Fruit fly (Drosophila melanogaster) whole organism, embryonic: ENCODE data around the gene CG1635.
A peak's percentile ranks its signal among the peaks of the same experiment; 100 is the strongest.

ENCODE experiments used
- Awh ChIP-seq: fragments of 200-800 bp; sonication (Bioruptor generic); IDR thresholded peaks from 2 replicates; pipeline ENCODE4, ENCODE4 v1.3.6; 2022; ENCODE audit warnings: missing biosample characterization, missing genetic modification characterization
- B-H2 ChIP-seq: fragments of 200-800 bp; sonication (Bioruptor generic); optimal IDR thresholded peaks from 2 replicates; lab custom pipeline; 2018; ENCODE audit warnings: missing biosample characterization, mild to moderate bottlenecking, missing genetic modification characterization
- C15 ChIP-seq: fragments of 200-800 bp; sonication (Bioruptor generic); IDR thresholded peaks from 3 replicates; pipeline ENCODE4 v1.3.6; 2022; ENCODE audit warnings: missing biosample characterization, missing genetic modification characterization
- CG10431 ChIP-seq: fragments of 200-800 bp; sonication (Bioruptor generic); optimal IDR thresholded peaks from 3 replicates; lab custom pipeline; 2018; ENCODE audit warnings: missing biosample characterization, mild to moderate bottlenecking, missing genetic modification characterization
- CG12236 ChIP-seq: fragments of 200-800 bp; sonication (Bioruptor generic); optimal IDR thresholded peaks from 2 replicates; lab custom pipeline; 2016; ENCODE audit warnings: missing biosample characterization, missing genetic modification characterization
- CG1233 ChIP-seq: fragments of 200-800 bp; sonication (Bioruptor generic); optimal IDR thresholded peaks from 4 replicates; lab custom pipeline; 2018; ENCODE audit warnings: missing biosample characterization, mild to moderate bottlenecking, missing genetic modification characterization
- CG12391 ChIP-seq: fragments of 200-800 bp; sonication (Bioruptor generic); optimal IDR thresholded peaks from 3 replicates; lab custom pipeline; 2018; ENCODE audit warnings: missing biosample characterization, mild to moderate bottlenecking, missing genetic modification characterization, moderate library complexity
- CG13296 ChIP-seq: fragments of 200-800 bp; sonication (Bioruptor generic); optimal IDR thresholded peaks from 3 replicates; lab custom pipeline; 2018; ENCODE audit warnings: missing biosample characterization, mild to moderate bottlenecking, missing genetic modification characterization
- CG13775 ChIP-seq: fragments of 200-800 bp; sonication (Bioruptor generic); optimal IDR thresholded peaks from 3 replicates; lab custom pipeline; 2017; ENCODE audit warnings: missing biosample characterization, mild to moderate bottlenecking, missing genetic modification characterization
- CG14710 ChIP-seq: fragments of 200-800 bp; sonication (Bioruptor generic); optimal IDR thresholded peaks from 3 replicates; lab custom pipeline; 2019; ENCODE audit warnings: missing biosample characterization, mild to moderate bottlenecking, missing genetic modification characterization, moderate library complexity
- CG1529 ChIP-seq: fragments of 200-800 bp; sonication (Bioruptor generic); optimal IDR thresholded peaks from 3 replicates; lab custom pipeline; 2018; ENCODE audit warnings: missing biosample characterization, missing genetic modification characterization
- CG1832 ChIP-seq: fragments of 200-800 bp; sonication (Bioruptor generic); optimal IDR thresholded peaks from 2 replicates; lab custom pipeline; 2017; ENCODE audit warnings: missing biosample characterization, mild to moderate bottlenecking, missing genetic modification characterization, inconsistent platforms
- CG18476 ChIP-seq: fragments of 200-800 bp; sonication (Bioruptor generic); optimal IDR thresholded peaks from 2 replicates; lab custom pipeline; 2016; ENCODE audit warnings: missing biosample characterization, mild to moderate bottlenecking, missing genetic modification characterization
- CG2202 ChIP-seq: fragments of 200-800 bp; sonication (Bioruptor generic); optimal IDR thresholded peaks from 2 replicates; lab custom pipeline; 2018; ENCODE audit warnings: missing biosample characterization, mild to moderate bottlenecking, missing genetic modification characterization
- CG30431 ChIP-seq: fragments of 200-800 bp; sonication (Bioruptor generic); optimal IDR thresholded peaks from 2 replicates; lab custom pipeline; 2017; ENCODE audit warnings: missing biosample characterization, missing genetic modification characterization
- CG33557 ChIP-seq: fragments of 200-800 bp; sonication (Bioruptor generic); optimal IDR thresholded peaks from 2 replicates; lab custom pipeline; 2019; ENCODE audit warnings: missing biosample characterization, mild to moderate bottlenecking, missing genetic modification characterization, moderate library complexity
- CG6683 ChIP-seq: fragments of 200-800 bp; sonication (Bioruptor generic); optimal IDR thresholded peaks from 2 replicates; lab custom pipeline; 2017; ENCODE audit warnings: missing biosample characterization, mild to moderate bottlenecking, missing genetic modification characterization, missing genetic modification reagents
- CG6689 ChIP-seq: fragments of 200-800 bp; sonication (Bioruptor generic); IDR thresholded peaks from 2 replicates; pipeline ENCODE4 v1.3.6; 2022; ENCODE audit warnings: missing biosample characterization, missing genetic modification characterization
- CG6765 ChIP-seq: fragments of 200-800 bp; sonication (Bioruptor generic); optimal IDR thresholded peaks from 3 replicates; lab custom pipeline; 2017; ENCODE audit warnings: missing biosample characterization, mild to moderate bottlenecking, missing genetic modification characterization
- CG7271 ChIP-seq: fragments of 200-800 bp; sonication (Bioruptor generic); optimal IDR thresholded peaks from 2 replicates; lab custom pipeline; 2018; ENCODE audit warnings: missing biosample characterization, mild to moderate bottlenecking, missing genetic modification characterization, moderate library complexity
- CHES-1-like ChIP-seq: fragments of 200-800 bp; sonication (Bioruptor generic); optimal IDR thresholded peaks from 2 replicates; lab custom pipeline; 2016; ENCODE audit warnings: missing biosample characterization, missing genetic modification characterization
- CoRest ChIP-seq: fragments of 200-800 bp; sonication (Bioruptor generic); optimal IDR thresholded peaks from 3 replicates; lab custom pipeline; 2018; ENCODE audit warnings: missing biosample characterization, mild to moderate bottlenecking, missing genetic modification characterization, moderate library complexity
- Drgx ChIP-seq: fragments of 200-800 bp; sonication (Bioruptor generic); IDR thresholded peaks from 2 replicates; pipeline ENCODE4 v1.3.6; 2022; ENCODE audit warnings: missing biosample characterization, missing genetic modification characterization
- Eip74EF ChIP-seq, 2 experiments: fragments of 200-800 bp in 1 of 2; fragments of >200 bp in 1 of 2; sonication (Bioruptor generic) in 1 of 2; optimal IDR thresholded peaks; 2 replicates each; lab custom pipeline; 2017 to 2019; ENCODE audit warnings: missing biosample characterization in 2 of 2, missing genetic modification characterization in 2 of 2, mild to moderate bottlenecking in 1 of 2, moderate library complexity in 1 of 2
- HLH3B ChIP-seq: fragments of 200-800 bp; sonication (Bioruptor generic); IDR thresholded peaks from 2 replicates; pipeline ENCODE4 v1.3.6; 2022; ENCODE audit warnings: missing biosample characterization, missing genetic modification characterization
- Kr ChIP-seq: fragments of 200-800 bp; sonication (Bioruptor generic); optimal IDR thresholded peaks from 2 replicates; lab custom pipeline; 2017; ENCODE audit warnings: missing biosample characterization, mild to moderate bottlenecking, missing genetic modification characterization
- MESR4 ChIP-seq: fragments of 200-800 bp; sonication (Bioruptor generic); optimal IDR thresholded peaks from 2 replicates; lab custom pipeline; 2018; ENCODE audit warnings: missing biosample characterization, mild to moderate bottlenecking, missing genetic modification characterization, moderate library complexity
- MTF-1 ChIP-seq: fragments of 200-800 bp; sonication (Bioruptor generic); optimal IDR thresholded peaks from 2 replicates; lab custom pipeline; 2018; ENCODE audit warnings: missing biosample characterization, mild to moderate bottlenecking, missing genetic modification characterization, borderline replicate concordance
- Max ChIP-seq: fragments of 200-800 bp; sonication (Bioruptor generic); optimal IDR thresholded peaks from 2 replicates; lab custom pipeline; 2016; ENCODE audit warnings: missing biosample characterization, mild to moderate bottlenecking, missing genetic modification characterization
- Mrtf ChIP-seq: fragments of 200-800 bp; sonication (Bioruptor generic); IDR thresholded peaks from 3 replicates; pipeline ENCODE4 v1.3.6; 2022; ENCODE audit warnings: missing biosample characterization, missing genetic modification characterization
- Neu2 ChIP-seq: fragments of 200-800 bp; sonication (Bioruptor generic); optimal IDR thresholded peaks from 3 replicates; lab custom pipeline; 2016; ENCODE audit warnings: missing biosample characterization, missing genetic modification characterization, borderline replicate concordance
- Spps ChIP-seq: fragments of 200-800 bp; sonication (Bioruptor generic); optimal IDR thresholded peaks from 2 replicates; lab custom pipeline; 2018; ENCODE audit warnings: missing biosample characterization, mild to moderate bottlenecking, missing genetic modification characterization
- br ChIP-seq: fragments of >200 bp; optimal IDR thresholded peaks from 2 replicates; lab custom pipeline; 2017
- dan ChIP-seq: fragments of 200-800 bp; sonication (Bioruptor generic); IDR thresholded peaks from 2 replicates; pipeline ENCODE4 v1.3.6; 2022; ENCODE audit warnings: missing biosample characterization, missing genetic modification characterization
- danr ChIP-seq: fragments of 200-800 bp; sonication (Bioruptor generic); IDR thresholded peaks from 2 replicates; pipeline ENCODE4 v1.3.6; 2022; ENCODE audit warnings: missing biosample characterization, missing genetic modification characterization
- dimm ChIP-seq: fragments of 200-800 bp; sonication (Bioruptor generic); IDR thresholded peaks from 2 replicates; pipeline ENCODE4 v1.3.6; 2022; ENCODE audit warnings: missing biosample characterization, missing genetic modification characterization
- dm ChIP-seq: fragments of 200-800 bp; sonication (Bioruptor generic); optimal IDR thresholded peaks from 3 replicates; lab custom pipeline; 2016; ENCODE audit warnings: missing biosample characterization, missing genetic modification characterization
- mirr ChIP-seq: fragments of 200-800 bp; sonication (Bioruptor generic); optimal IDR thresholded peaks from 3 replicates; lab custom pipeline; 2018; ENCODE audit warnings: missing biosample characterization, mild to moderate bottlenecking, missing genetic modification characterization
- peb ChIP-seq: fragments of 200-800 bp; sonication (Bioruptor generic); IDR thresholded peaks from 2 replicates; pipeline ENCODE4 v1.3.6; 2022; ENCODE audit warnings: missing biosample characterization, missing genetic modification characterization
- pho ChIP-seq: fragments of 200-800 bp; sonication (Bioruptor generic); optimal IDR thresholded peaks from 2 replicates; lab custom pipeline; 2016; ENCODE audit warnings: missing biosample characterization, missing genetic modification characterization
- pita ChIP-seq: fragments of 200-800 bp; sonication (Bioruptor generic); optimal IDR thresholded peaks from 2 replicates; lab custom pipeline; 2017; ENCODE audit warnings: missing biosample characterization, mild to moderate bottlenecking, missing genetic modification characterization
- pnt ChIP-seq: fragments of 200-800 bp; sonication (Bioruptor generic); optimal IDR thresholded peaks from 3 replicates; lab custom pipeline; 2016; ENCODE audit warnings: missing biosample characterization, missing genetic modification characterization
- pros ChIP-seq: fragments of 200-800 bp; sonication (Bioruptor generic); optimal IDR thresholded peaks from 3 replicates; lab custom pipeline; 2019; ENCODE audit warnings: missing biosample characterization, mild to moderate bottlenecking, missing genetic modification characterization, moderate library complexity
- salm ChIP-seq: fragments of 200-800 bp; sonication (Bioruptor generic); optimal IDR thresholded peaks from 2 replicates; lab custom pipeline; 2018; ENCODE audit warnings: missing biosample characterization, mild to moderate bottlenecking, missing genetic modification characterization
- slbo ChIP-seq: fragments of 200-800 bp; sonication (Bioruptor generic); IDR thresholded peaks from 2 replicates; pipeline ENCODE4 v1.3.6; 2022; ENCODE audit warnings: missing biosample characterization, missing genetic modification characterization
- trh ChIP-seq: fragments of 200-800 bp; sonication (Bioruptor generic); optimal IDR thresholded peaks from 2 replicates; lab custom pipeline; 2016; ENCODE audit warnings: missing biosample characterization, missing genetic modification characterization
- ttk ChIP-seq: fragments of 200-800 bp; sonication (Bioruptor generic); IDR thresholded peaks from 2 replicates; pipeline ENCODE4 v2.1.2; 2022; ENCODE audit warnings: missing biosample characterization, missing genetic modification characterization
- zen ChIP-seq: fragments of 200-800 bp; sonication (Bioruptor generic); optimal IDR thresholded peaks from 3 replicates; lab custom pipeline; 2018; ENCODE audit warnings: missing biosample characterization, mild to moderate bottlenecking, missing genetic modification characterization, moderate library complexity
- zen2 ChIP-seq: fragments of 200-800 bp; sonication (Bioruptor generic); IDR thresholded peaks from 3 replicates; pipeline ENCODE4 v1.3.6; 2022; ENCODE audit warnings: missing biosample characterization, missing genetic modification characterization; ENCODE audit not compliant: partially characterized antibody

The CG1635 gene

DNA sequence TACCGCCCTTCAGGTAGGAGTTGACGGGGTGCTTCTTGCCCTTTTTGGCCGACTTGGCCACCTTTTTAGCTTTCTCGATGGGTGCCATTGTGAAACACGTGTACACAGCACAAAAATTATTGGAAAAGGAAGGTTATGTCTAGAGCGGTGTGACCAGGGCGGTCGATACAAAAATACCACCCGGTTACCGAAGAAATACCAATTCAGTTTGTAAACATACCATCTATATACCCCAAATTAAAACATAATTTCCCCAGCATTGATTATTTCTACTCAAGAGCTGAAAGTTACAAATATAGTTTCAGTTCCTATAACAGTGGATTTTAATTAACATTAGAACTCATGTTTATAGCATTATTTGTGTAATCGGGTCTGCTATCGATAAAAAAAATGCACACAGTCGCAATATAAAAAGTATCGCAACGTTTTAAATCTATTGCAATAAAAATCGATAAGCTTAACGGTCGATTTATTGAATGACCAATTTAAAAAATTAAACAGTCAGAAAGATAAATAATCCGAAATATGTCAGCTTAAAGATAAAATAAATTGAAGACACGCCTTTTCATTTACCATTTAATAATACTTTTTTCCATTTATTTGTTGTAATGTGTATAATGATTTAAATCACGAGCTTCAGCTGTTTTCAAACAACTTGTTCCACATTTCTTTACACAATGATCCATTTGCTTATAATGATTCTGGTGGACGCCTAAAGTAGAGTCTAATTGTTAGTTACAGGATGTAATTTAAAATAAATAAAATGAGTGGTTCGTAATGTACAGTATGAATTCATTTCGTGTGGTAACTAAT lies 7.8 kb downstream of the CG1635 start, which contains the start of gene RpL6 (continued):
- TF ChIP-seq Awh (GFP tag; lab: Robert Waterston, UW) (no peak), dimm (GFP tag; lab: Robert Waterston, UW) (no peak), CG6765 (GFP tag; lab: Kevin White, UChicago) (peak; percentile 61), Mrtf (no peak), danr (GFP tag; lab: Robert Waterston, UW) (no peak), CG12236 (GFP tag; lab: Kevin White, UChicago) (peak; percentile 18), CG7271 (tag; lab: Kevin White, UChicago) (peak; percentile 34), CG12391 (tag; lab: Kevin White, UChicago) (peak; percentile 54), CG6689 (GFP tag; lab: Robert Waterston, UW) (no peak), dan (no peak), peb (GFP tag; lab: Robert Waterston, UW) (no peak), CoRest (tag; lab: Kevin White, UChicago) (peak; percentile 36), Kr (no peak), slbo (GFP tag; lab: Robert Waterston, UW) (no peak), pho (GFP tag; lab: Kevin White, UChicago) (peak; percentile 25), CG1529 (no peak), dm (GFP tag; lab: Kevin White, UChicago) (peak; percentile 99), Spps (tag; lab: Kevin White, UChicago) (no peak), MTF-1 (GFP tag; lab: Kevin White, UChicago) (no peak), CG18476 (GFP tag; lab: Kevin White, UChicago) (no peak), Max (GFP tag; lab: Kevin White, UChicago) (peak; percentile 92), CG1832 (GFP tag; lab: Kevin White, UChicago) (no peak), CG13775 (GFP tag; lab: Kevin White, UChicago) (peak; percentile 31), CG10431 (no peak), Drgx (no peak), ttk (no peak), CHES-1-like (GFP tag; lab: Kevin White, UChicago) (peak; percentile 14), HLH3B (GFP tag; lab: Robert Waterston, UW) (peak; percentile 13; the same call in 1 of the 2 replicates), br (lab: Kevin White, UChicago) (no peak), C15 (GFP tag; lab: Robert Waterston, UW) (no peak), CG13296 (GFP tag; lab: Kevin White, UChicago) (peak; percentile 24), Neu2 (GFP tag; lab: Kevin White, UChicago) (no peak), mirr (GFP tag; lab: Kevin White, UChicago) (peak; percentile 58), pita (no peak), CG1233 (GFP tag; lab: Kevin White, UChicago) (peak; percentile 16), MESR4 (GFP tag; lab: Kevin White, UChicago) (peak; percentile 100), trh (GFP tag; lab: Kevin White, UChicago) (no peak), CG6683 (no peak), pros (no peak), CG33557 (GFP tag; lab: Kevin White, UChicago) (peak; percentile 46), pnt (GFP tag; lab: Kevin White, UChicago) (no peak), CG30431 (no peak), zen (peak; percentile 3), salm (tag; lab: Kevin White, UChicago) (peak; percentile 4), Eip74EF (GFP tag; optimal IDR thresholded peaks at IDR 0.05; lab: Kevin White, UChicago) (no peak), zen2 (GFP tag; lab: Robert Waterston, UW) (peak; percentile 37; the same call in 1 of the 3 replicates), CG2202 (tag; lab: Kevin White, UChicago) (no peak), CG14710 (tag; lab: Kevin White, UChicago) (peak; percentile 83), B-H2 (GFP tag; lab: Kevin White, UChicago) (peak; percentile 30)
